Fruit fly (Drosophila melanogaster): Measurements from ENCODE around the gene Rab27.
A peak's percentile ranks its signal among the peaks of the same experiment; 100 is the strongest.

Rab27 gene

DNA sequence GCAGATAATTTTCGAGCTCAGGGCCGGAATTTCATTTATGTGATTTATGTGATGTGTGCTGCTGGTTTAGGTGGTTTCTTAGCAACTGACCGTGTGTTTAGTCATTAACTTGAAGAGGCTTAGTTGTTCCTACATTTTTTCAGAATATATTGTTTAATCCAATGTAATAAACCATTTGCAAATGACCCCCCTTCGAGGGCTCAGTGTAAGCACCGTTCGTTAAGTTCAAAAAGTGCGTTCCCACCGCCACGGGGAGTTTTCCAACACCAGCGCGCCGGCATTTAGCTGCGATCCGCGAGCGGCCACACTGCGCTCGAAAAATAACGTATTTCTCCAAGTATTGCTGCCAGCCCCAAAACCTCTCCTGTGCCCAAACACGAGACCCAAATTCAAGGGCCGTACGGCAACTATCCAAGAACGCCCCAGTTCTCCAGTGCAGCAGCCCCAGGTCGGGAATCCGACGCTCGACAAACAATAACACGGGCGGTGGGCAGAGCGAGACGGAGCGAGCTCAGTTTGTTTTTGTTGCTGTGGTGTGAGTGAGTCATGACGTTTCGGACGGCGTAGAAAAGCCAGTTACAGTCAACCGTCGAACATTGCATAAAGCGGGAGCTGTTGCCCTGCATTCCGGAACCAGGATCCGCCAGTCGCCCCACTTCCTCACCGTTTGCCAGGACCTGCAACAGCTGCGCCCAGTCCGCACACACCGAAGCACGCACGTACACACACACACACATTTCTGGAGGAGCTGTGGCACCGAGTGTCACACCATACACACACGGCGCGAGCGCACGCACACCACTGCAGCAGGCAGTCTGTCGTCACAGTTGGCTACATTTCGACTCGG lies 1.7 kb upstream of the Rab27 start, which contains the start of gene rush (continued):
- TF ChIP-seq CG18011 (GFP tag; optimal IDR thresholded peaks at IDR 0.05) (no peak), CG4360 (GFP tag; IDR thresholded peaks at IDR 0.05) (peak; percentile 26; the same call in 1 of the 2 replicates), CG5180 (GFP tag; optimal IDR thresholded peaks at IDR 0.05) (no peak), chn (GFP tag; optimal IDR thresholded peaks at IDR 0.05) (no peak), CG14050 (GFP tag; IDR thresholded peaks at IDR 0.05) (0 out of 3 replicates have a peak, but pooled peaks have one; percentile 13), pzg (GFP tag; optimal IDR thresholded peaks at IDR 0.05) (peak; percentile 82), Hey (tag; optimal IDR thresholded peaks at IDR 0.05) (no peak), grau (tag; optimal IDR thresholded peaks at IDR 0.05) (peak; percentile 26), CG3065 (GFP tag; optimal IDR thresholded peaks at IDR 0.05) (no peak), CG12391 (tag; optimal IDR thresholded peaks at IDR 0.05) (peak; percentile 21), bigmax (GFP tag; optimal IDR thresholded peaks at IDR 0.05) (no peak), Hmr (GFP tag; optimal IDR thresholded peaks at IDR 0.05) (peak; percentile 56), sug (tag; optimal IDR thresholded peaks at IDR 0.05) (peak; percentile 38), Pdp1 (GFP tag; optimal IDR thresholded peaks at IDR 0.05) (peak in 1 of 2 experiments; percentile 36), pho (GFP tag; optimal IDR thresholded peaks at IDR 0.05) (peak; percentile 53), seq (GFP tag; IDR thresholded peaks at IDR 0.05) (no peak), abd-A (tag; optimal IDR thresholded peaks at IDR 0.05) (no peak), tin (GFP tag; optimal IDR thresholded peaks at IDR 0.05) (peak; percentile 20), emc (GFP tag; optimal IDR thresholded peaks at IDR 0.05) (peak; percentile 15), Lhr (GFP tag; optimal IDR thresholded peaks at IDR 0.05) (peak; percentile 10), Xbp1 (GFP tag; optimal IDR thresholded peaks at IDR 0.05) (peak; percentile 60), CG1792 (GFP tag; optimal IDR thresholded peaks at IDR 0.05) (peak; percentile 13), al (GFP tag; IDR thresholded peaks at IDR 0.05) (peak; percentile 41; the same call in 1 of the 2 replicates), Dek (tag; optimal IDR thresholded peaks at IDR 0.05) (no peak), ind (GFP tag; optimal IDR thresholded peaks at IDR 0.05) (peak; percentile 25), CG13287 (GFP tag; IDR thresholded peaks at IDR 0.05; ENCODE audit: partially characterized antibody) (peak; percentile 38; the same call in 1 of the 2 replicates), chm (GFP tag; IDR thresholded peaks at IDR 0.05) (0 out of 2 replicates have a peak, but pooled peaks have one; percentile 20), CoRest (tag; optimal IDR thresholded peaks at IDR 0.05) (peak; percentile 44), CG13424 (tag; optimal IDR thresholded peaks at IDR 0.05) (peak; percentile 25), CG34224 (GFP tag; IDR thresholded peaks at IDR 0.05; ENCODE audit: partially characterized antibody) (no peak), CG4617 (GFP tag; optimal IDR thresholded peaks at IDR 0.05; ENCODE audit: borderline replicate concordance) (peak; percentile 90), CG17385 (GFP tag; optimal IDR thresholded peaks at IDR 0.05) (peak; percentile 7), CG1602 (GFP tag; optimal IDR thresholded peaks at IDR 0.05) (peak; percentile 18), Fer2 (tag; optimal IDR thresholded peaks at IDR 0.05) (no peak), org-1 (GFP tag; optimal IDR thresholded peaks at IDR 0.05) (no peak), CG11696 (GFP tag; IDR thresholded peaks at IDR 0.05) (0 out of 2 replicates have a peak, but pooled peaks have one; percentile 15), B-H2 (GFP tag; optimal IDR thresholded peaks at IDR 0.05) (peak; percentile 2), CG10654 (GFP tag; optimal IDR thresholded peaks at IDR 0.05) (no peak), CG14441 (GFP tag; IDR thresholded peaks at IDR 0.05) (peak; percentile 29; the same call in 1 of the 2 replicates), unpg (GFP tag; optimal IDR thresholded peaks at IDR 0.05) (peak; percentile 11), slp2 (GFP tag; optimal IDR thresholded peaks at IDR 0.05) (peak; percentile 16), CG2116 (GFP tag; optimal IDR thresholded peaks at IDR 0.05) (peak; percentile 32), CG6689 (GFP tag; IDR thresholded peaks at IDR 0.05) (0 out of 2 replicates have a peak, but pooled peaks have one; percentile 12), CG15601 (tag; optimal IDR thresholded peaks at IDR 0.05) (no peak), dan (GFP tag; IDR thresholded peaks at IDR 0.05) (no peak), bcd (GFP tag; optimal IDR thresholded peaks at IDR 0.05) (peak; percentile 50), Gug (GFP tag; IDR thresholded peaks at IDR 0.05) (peak; percentile 55; the same call in 3 of the 4 replicates), Rfx (GFP tag; IDR thresholded peaks at IDR 0.05) (peak; percentile 70)

Measured in whole organism, embryonic.